Fruit fly (Drosophila melanogaster): ENCODE measurements around the gene Drak.

Drak gene

dm6 chrX:11492916-11493590 lies at the start of gene Drak (continued):
- no peak for TF ChIP-seq NK7.1 (GFP tag; optimal IDR thresholded peaks at IDR 0.05)
- TF ChIP-seq Gsc (GFP tag; IDR thresholded peaks at IDR 0.05), result no peak
- peak; percentile 23 for TF ChIP-seq Mes4 (GFP tag; optimal IDR thresholded peaks at IDR 0.05)
- TF ChIP-seq tio (GFP tag; optimal IDR thresholded peaks at IDR 0.05), result no peak
- no peak for TF ChIP-seq CG31441 (GFP tag; IDR thresholded peaks at IDR 0.05)
- no peak for TF ChIP-seq luna (GFP tag; optimal IDR thresholded peaks at IDR 0.05)
- no peak for TF ChIP-seq Hr51 (GFP tag; optimal IDR thresholded peaks at IDR 0.05)
- TF ChIP-seq esg (GFP tag; conservative IDR thresholded peaks at IDR 0.05), result no peak
- TF ChIP-seq Nf-YB (GFP tag; optimal IDR thresholded peaks at IDR 0.05), result no peak
- peak; percentile 39 for TF ChIP-seq Sry-δ (GFP tag; optimal IDR thresholded peaks at IDR 0.05)
- no peak for TF ChIP-seq Sox100B (GFP tag; optimal IDR thresholded peaks at IDR 0.05)
- peak; percentile 25 for TF ChIP-seq Dek (tag; optimal IDR thresholded peaks at IDR 0.05)
- no peak for TF ChIP-seq CG3281 (GFP tag; optimal IDR thresholded peaks at IDR 0.05)
- peak; percentile 1 for TF ChIP-seq CG12391 (tag; optimal IDR thresholded peaks at IDR 0.05)
- TF ChIP-seq exex (tag; optimal IDR thresholded peaks at IDR 0.05), result peak; percentile 23
- TF ChIP-seq her (GFP tag; optimal IDR thresholded peaks at IDR 0.05), result peak; percentile 12
- TF ChIP-seq gfzf (GFP tag; optimal IDR thresholded peaks at IDR 0.05), result peak; percentile 93

- TF ChIP-seq exex (tag; optimal IDR thresholded peaks at IDR 0.05), result peak; percentile 78
- no peak for TF ChIP-seq CG9797 (GFP tag; optimal IDR thresholded peaks at IDR 0.05)
- TF ChIP-seq Elba2 (GFP tag; optimal IDR thresholded peaks at IDR 0.05), result no peak
- peak; percentile 55 for TF ChIP-seq CG6654 (GFP tag; optimal IDR thresholded peaks at IDR 0.05)
- no peak; the same call in 2 of the 3 replicates for TF ChIP-seq croc (GFP tag; conservative IDR thresholded peaks at IDR 0.05)
- TF ChIP-seq pfk (GFP tag; optimal IDR thresholded peaks at IDR 0.05), result no peak
- TF ChIP-seq CG12219 (GFP tag; optimal IDR thresholded peaks at IDR 0.05), result peak; percentile 58
- peak; percentile 73 for TF ChIP-seq stc (GFP tag; IDR thresholded peaks at IDR 0.05)
- TF ChIP-seq Stat92E (GFP tag; optimal IDR thresholded peaks at IDR 0.05), result no peak
- peak; percentile 62; the same call in 1 of the 2 replicates for TF ChIP-seq MBD-R2 (GFP tag; IDR thresholded peaks at IDR 0.05)
- TF ChIP-seq Asciz (GFP tag; optimal IDR thresholded peaks at IDR 0.05), result no peak
- peak; percentile 4 for TF ChIP-seq MESR4 (GFP tag; optimal IDR thresholded peaks at IDR 0.05)
- TF ChIP-seq so (GFP tag; IDR thresholded peaks at IDR 0.05), result 0 out of 3 replicates have a peak, but pooled peaks have one; percentile 49
- TF ChIP-seq CG11695 (GFP tag; IDR thresholded peaks at IDR 0.05), result peak; percentile 73; the same call in 2 of the 3 replicates
- TF ChIP-seq CG5245 (GFP tag; optimal IDR thresholded peaks at IDR 0.05), result peak; percentile 49
- TF ChIP-seq fd3F (GFP tag; optimal IDR thresholded peaks at IDR 0.05), result peak; percentile 75
- TF ChIP-seq CG1792 (GFP tag; optimal IDR thresholded peaks at IDR 0.05), result peak; percentile 77
- peak; percentile 97 for TF ChIP-seq CG2120 (GFP tag; optimal IDR thresholded peaks at IDR 0.05)
- peak; percentile 85 for TF ChIP-seq Ptx1 (GFP tag; IDR thresholded peaks at IDR 0.05)
- TF ChIP-seq gfzf (GFP tag; optimal IDR thresholded peaks at IDR 0.05), result no peak
- TF ChIP-seq psq (GFP tag; optimal IDR thresholded peaks at IDR 0.05), result no peak
- peak; percentile 80 for TF ChIP-seq Hsf (GFP tag; optimal IDR thresholded peaks at IDR 0.05)
- TF ChIP-seq dm (GFP tag; optimal IDR thresholded peaks at IDR 0.05), result peak; percentile 12
- TF ChIP-seq peb (GFP tag; IDR thresholded peaks at IDR 0.05), result 0 out of 2 replicates have a peak, but pooled peaks have one; percentile 21
- peak; percentile 92 for TF ChIP-seq Deaf1 (tag; optimal IDR thresholded peaks at IDR 0.05)
- peak; percentile 55 for TF ChIP-seq CG6813 (GFP tag; optimal IDR thresholded peaks at IDR 0.05)
- peak; percentile 65 for TF ChIP-seq Sox102F (GFP tag; optimal IDR thresholded peaks at IDR 0.05)
- TF ChIP-seq Dll (GFP tag; IDR thresholded peaks at IDR 0.05; ENCODE audit: partially characterized antibody), result no peak
- TF ChIP-seq otp (GFP tag; IDR thresholded peaks at IDR 0.05), result 0 out of 3 replicates have a peak, but pooled peaks have one; percentile 46
- TF ChIP-seq C15 (GFP tag; IDR thresholded peaks at IDR 0.05), result peak; percentile 76; the same call in 2 of the 3 replicates
- TF ChIP-seq Six4 (GFP tag; optimal IDR thresholded peaks at IDR 0.05), result peak; percentile 43
- peak; percentile 77 for TF ChIP-seq Mrtf (GFP tag; IDR thresholded peaks at IDR 0.05)
- TF ChIP-seq CG15479 (GFP tag; optimal IDR thresholded peaks at IDR 0.05), result no peak
Observed at dm6 chrX:11446792-11447405, 46.0 kb upstream of the Drak start.

Data from whole organism, embryonic.